Worm (Caenorhabditis elegans) whole organism, L1 larva: ENCODE results near the gene lec-7.

ENCODE experiments used
- C04F5.9 ChIP-seq: sonication (generic microtip); optimal IDR thresholded peaks from 2 replicates; lab custom pipeline; 2016; ENCODE audit warnings: missing genetic modification characterization, missing compliant biosample characterization
- C16A3.4 ChIP-seq: fragments of 150-350 bp; optimal IDR thresholded peaks from 2 replicates; lab custom pipeline; 2014; ENCODE audit warnings: missing biosample characterization, missing genetic modification characterization
- C34B4.2 ChIP-seq: sonication (generic microtip); optimal IDR thresholded peaks from 2 replicates; lab custom pipeline; 2017; ENCODE audit warnings: mild to moderate bottlenecking, missing genetic modification characterization, missing compliant biosample characterization
- aly-2 ChIP-seq: fragments of 150-350 bp; optimal IDR thresholded peaks from 2 replicates; lab custom pipeline; 2014; ENCODE audit warnings: missing biosample characterization, missing genetic modification characterization
- ceh-82 ChIP-seq, 3 experiments: fragments of 150-350 bp in 1 of 3; sonication (generic microtip) in 2 of 3; optimal IDR thresholded peaks; 2 replicates each; lab custom pipeline; 2014 to 2017; ENCODE audit warnings: missing biosample characterization in 3 of 3, missing genetic modification characterization in 3 of 3
- ceh-88 ChIP-seq: fragments of 200-800 bp; sonication (Bioruptor generic); IDR thresholded peaks from 2 replicates; pipeline ENCODE4 v1.3.6; 2022; ENCODE audit warnings: missing genetic modification characterization, missing compliant biosample characterization
- ces-1 ChIP-seq: fragments of 150-350 bp; optimal IDR thresholded peaks from 2 replicates; lab custom pipeline; 2014; ENCODE audit warnings: missing biosample characterization, missing genetic modification reagents, missing genetic modification characterization
- efl-1 ChIP-seq, 4 experiments: fragments of 150-350 bp; optimal IDR thresholded peaks in 3 of 4; peaks in 1 of 4; 1 replicate in 1 of 4; 2 replicates in 3 of 4; lab custom pipeline; 2014; ENCODE audit warnings: missing biosample characterization in 2 of 4, missing genetic modification characterization in 2 of 4, missing genetic modification reagents in 2 of 4
- efl-3 ChIP-seq: fragments of 200-800 bp; sonication (Bioruptor generic); optimal IDR thresholded peaks from 2 replicates; lab custom pipeline; 2018; ENCODE audit warnings: mild to moderate bottlenecking, missing genetic modification characterization, missing compliant biosample characterization
- elt-2 ChIP-seq: sonication (generic microtip); optimal IDR thresholded peaks from 2 replicates; lab custom pipeline; 2016; ENCODE audit warnings: missing genetic modification characterization, mild to moderate bottlenecking, inconsistent platforms, missing compliant biosample characterization, missing genetic modification reagents
- elt-3 ChIP-seq, 6 experiments: fragments of 150-350 bp in 1 of 6; sonication (generic microtip); optimal IDR thresholded peaks; 2 replicates each; lab custom pipeline; 2017 to 2018; ENCODE audit warnings: missing biosample characterization in 6 of 6, missing genetic modification characterization in 6 of 6, inconsistent platforms in 1 of 6
- fkh-10 ChIP-seq: sonication (generic microtip); optimal IDR thresholded peaks from 2 replicates; lab custom pipeline; 2017; ENCODE audit warnings: missing biosample characterization, missing genetic modification reagents, missing genetic modification characterization
- hlh-17 ChIP-seq: fragments of 200-800 bp; sonication (Bioruptor generic); optimal IDR thresholded peaks from 2 replicates; lab custom pipeline; 2018; ENCODE audit warnings: missing genetic modification characterization, mild to moderate bottlenecking, missing compliant biosample characterization, moderate library complexity, borderline replicate concordance
- hlh-4 ChIP-seq: sonication (generic microtip); optimal IDR thresholded peaks from 2 replicates; lab custom pipeline; 2016; ENCODE audit warnings: mild to moderate bottlenecking, missing genetic modification characterization, missing compliant biosample characterization
- isw-1 ChIP-seq: fragments of 200-800 bp; sonication (Bioruptor generic); IDR thresholded peaks from 2 replicates; pipeline ENCODE4 v1.3.6; 2022; ENCODE audit warnings: missing genetic modification characterization, missing compliant biosample characterization
- jun-1 ChIP-seq: fragments of 150-350 bp; optimal IDR thresholded peaks from 2 replicates; lab custom pipeline; 2014; ENCODE audit warnings: missing biosample characterization, missing genetic modification reagents, missing genetic modification characterization
- lin-14 ChIP-seq: fragments of 200-800 bp; sonication (Bioruptor generic); optimal IDR thresholded peaks from 2 replicates; lab custom pipeline; 2018; ENCODE audit warnings: mild to moderate bottlenecking, missing genetic modification characterization, moderate library complexity, missing compliant biosample characterization
- lin-35 ChIP-seq, 2 experiments: fragments of 150-350 bp; optimal IDR thresholded peaks; 2 replicates each; lab custom pipeline; 2014; ENCODE audit warnings: missing biosample characterization in 2 of 2, missing genetic modification characterization in 2 of 2, missing genetic modification reagents in 2 of 2
- lsy-2 ChIP-seq, 2 experiments: fragments of 150-350 bp; optimal IDR thresholded peaks; 2 replicates each; lab custom pipeline; 2014; ENCODE audit warnings: missing biosample characterization in 2 of 2, missing genetic modification characterization in 2 of 2
- mab-9 ChIP-seq: fragments of 200-800 bp; sonication (Bioruptor generic); IDR thresholded peaks from 2 replicates; pipeline ENCODE4 v1.3.6; 2022; ENCODE audit warnings: missing genetic modification reagents, missing genetic modification characterization, missing compliant biosample characterization
- mef-2 ChIP-seq: fragments of 150-350 bp; optimal IDR thresholded peaks from 2 replicates; lab custom pipeline; 2014; ENCODE audit warnings: missing biosample characterization, missing genetic modification characterization
- mep-1 ChIP-seq: fragments of 150-350 bp; optimal IDR thresholded peaks from 2 replicates; lab custom pipeline; 2014; ENCODE audit warnings: missing biosample characterization, missing genetic modification characterization
- nhr-11 ChIP-seq: fragments of 150-350 bp; optimal IDR thresholded peaks from 2 replicates; lab custom pipeline; 2014; ENCODE audit warnings: missing biosample characterization, missing genetic modification characterization
- nhr-28 ChIP-seq: fragments of 150-350 bp; optimal IDR thresholded peaks from 2 replicates; lab custom pipeline; 2014; ENCODE audit warnings: missing biosample characterization, missing genetic modification characterization
- nhr-47 ChIP-seq: sonication (generic microtip); optimal IDR thresholded peaks from 2 replicates; lab custom pipeline; 2016; ENCODE audit warnings: mild to moderate bottlenecking, missing genetic modification characterization, moderate library complexity, missing compliant biosample characterization
- nhr-71 ChIP-seq: sonication (generic microtip); optimal IDR thresholded peaks from 2 replicates; lab custom pipeline; 2016; ENCODE audit warnings: mild to moderate bottlenecking, missing genetic modification characterization, moderate library complexity, missing compliant biosample characterization
- nhr-76 ChIP-seq: sonication (generic microtip); optimal IDR thresholded peaks from 2 replicates; lab custom pipeline; 2017; ENCODE audit warnings: missing biosample characterization, missing genetic modification characterization
- nhr-77 ChIP-seq: fragments of 150-350 bp; optimal IDR thresholded peaks from 2 replicates; lab custom pipeline; 2014; ENCODE audit warnings: missing biosample characterization, missing genetic modification characterization
- nhr-85 ChIP-seq: sonication (generic microtip); peaks from one replicate; lab custom pipeline; 2016; ENCODE audit warnings: missing genetic modification characterization, inconsistent platforms, missing compliant biosample characterization
- pag-3 ChIP-seq: sonication (generic microtip); optimal IDR thresholded peaks from 2 replicates; lab custom pipeline; 2017; ENCODE audit warnings: missing genetic modification characterization, mild to moderate bottlenecking, missing compliant biosample characterization, antibody characterized with exemption, borderline replicate concordance; ENCODE audit not compliant: insufficient read depth
- pax-3 ChIP-seq: fragments of 200-800 bp; sonication (Bioruptor generic); optimal IDR thresholded peaks from 2 replicates; lab custom pipeline; 2018; ENCODE audit warnings: mild to moderate bottlenecking, missing genetic modification characterization, moderate library complexity, missing compliant biosample characterization
- pqm-1 ChIP-seq: sonication (generic microtip); optimal IDR thresholded peaks from 3 replicates; lab custom pipeline; 2017; ENCODE audit warnings: missing biosample characterization, missing genetic modification characterization
- skn-1 ChIP-seq: fragments of 150-350 bp; optimal IDR thresholded peaks from 2 replicates; lab custom pipeline; 2014; ENCODE audit warnings: missing biosample characterization, missing genetic modification characterization
- tbx-2 ChIP-seq: sonication (generic microtip); optimal IDR thresholded peaks from 2 replicates; lab custom pipeline; 2016; ENCODE audit warnings: missing genetic modification characterization, missing compliant biosample characterization
- tlp-1 ChIP-seq: fragments of 150-350 bp; optimal IDR thresholded peaks from 2 replicates; lab custom pipeline; 2014; ENCODE audit warnings: missing biosample characterization, missing genetic modification characterization
- unc-130 ChIP-seq: fragments of 150-350 bp; optimal IDR thresholded peaks from 2 replicates; lab custom pipeline; 2017; ENCODE audit warnings: missing biosample characterization, missing genetic modification characterization, inconsistent platforms
- unc-30 ChIP-seq: sonication (generic microtip); optimal IDR thresholded peaks from 2 replicates; lab custom pipeline; 2017; ENCODE audit warnings: missing biosample characterization, missing genetic modification characterization
- unc-62 ChIP-seq: fragments of 150-350 bp; optimal IDR thresholded peaks from 2 replicates; lab custom pipeline; 2014; ENCODE audit warnings: missing biosample characterization, missing genetic modification reagents, missing genetic modification characterization
- unc-86 ChIP-seq: sonication (generic microtip); optimal IDR thresholded peaks from 2 replicates; lab custom pipeline; 2016; ENCODE audit warnings: missing genetic modification characterization, missing compliant biosample characterization
- ztf-11 ChIP-seq, 2 experiments: sonication (generic microtip); optimal IDR thresholded peaks; 2 replicates each; lab custom pipeline; 2016 to 2017; ENCODE audit warnings: missing genetic modification characterization in 2 of 2, missing biosample characterization in 1 of 2, missing compliant biosample characterization in 1 of 2

lec-7 gene

ce11 chrX:9851745-9852330, at the start of gene lec-7:
TSS of gene lec-7 (plus strand) at chrX:9852041.
- TF ChIP-seq pax-3 (no peak), pag-3 (tag; lab: Kevin White, UChicago) (no peak), C34B4.2 (tag; lab: Kevin White, UChicago) (no peak), elt-2 (peak; percentile 14), lsy-2 (tag; optimal IDR thresholded peaks at IDR 0.05; lab: Kevin White, UChicago) (no peak), mab-9 (no peak), isw-1 (GFP tag; lab: Robert Waterston, UW) (no peak), aly-2 (tag; lab: Kevin White, UChicago) (no peak), nhr-85 (no peak), unc-30 (tag; lab: Kevin White, UChicago) (no peak), ceh-82 (tag; optimal IDR thresholded peaks at IDR 0.05; lab: Kevin White, UChicago) (no peak), nhr-77 (tag; lab: Kevin White, UChicago) (peak; percentile 0), skn-1 (peak; percentile 3), nhr-28 (no peak)
- TF ChIP-seq, all 84 proteins: peak for 3

- TF ChIP-seq C04F5.9 (tag; lab: Kevin White, UChicago) (no peak), nhr-85 (no peak), lin-35 (GFP tag; optimal IDR thresholded peaks at IDR 0.05; lab: Kevin White, UChicago) (no peak), tbx-2 (tag; lab: Kevin White, UChicago) (peak; percentile 23), jun-1 (tag; lab: Kevin White, UChicago) (no peak), unc-86 (no peak), unc-62 (GFP tag; lab: Kevin White, UChicago) (no peak), unc-130 (tag; lab: Kevin White, UChicago) (no peak), hlh-17 (no peak), efl-3 (GFP tag; lab: Kevin White, UChicago) (no peak), mep-1 (tag; lab: Kevin White, UChicago) (no peak), fkh-10 (GFP tag; lab: Kevin White, UChicago) (peak; percentile 88), lin-14 (GFP tag; lab: Kevin White, UChicago) (peak; percentile 81), nhr-47 (tag; lab: Kevin White, UChicago) (peak; percentile 17), nhr-11 (no peak), efl-1 (optimal IDR thresholded peaks at IDR 0.05; lab: Kevin White, UChicago) (no peak), efl-1 (GFP tag; optimal IDR thresholded peaks at IDR 0.05 in 1 of 2; lab: Kevin White, UChicago) (peak in 1 of 2 experiments; percentile 46), ceh-88 (no peak), pqm-1 (tag; lab: Kevin White, UChicago) (no peak), mef-2 (tag; lab: Kevin White, UChicago) (no peak), elt-3 (tag; optimal IDR thresholded peaks at IDR 0.05; lab: Kevin White, UChicago) (no peak), nhr-71 (peak; percentile 35), ces-1 (peak; percentile 83), nhr-76 (no peak), tlp-1 (tag; lab: Kevin White, UChicago) (no peak)
Observed at ce11 chrX:9803603-9804002, 48.2 kb upstream of the lec-7 start.

- TF ChIP-seq mef-2 (tag; lab: Kevin White, UChicago) (no peak), efl-1 (optimal IDR thresholded peaks at IDR 0.05; lab: Kevin White, UChicago) (no peak), efl-1 (GFP tag; optimal IDR thresholded peaks at IDR 0.05 in 1 of 2; lab: Kevin White, UChicago) (peak in 1 of 2 experiments; percentile 50)
Observed at ce11 chrX:9804735-9805134, 47.1 kb upstream of the lec-7 start.

ce11 chrX:9805426-9805825, 46.4 kb upstream of the lec-7 start:
- TF ChIP-seq ztf-11 (tag; optimal IDR thresholded peaks at IDR 0.05; lab: Kevin White, UChicago): no peak
- no peak for TF ChIP-seq C16A3.4 (tag; lab: Kevin White, UChicago)
- TF ChIP-seq hlh-4 (tag; lab: Kevin White, UChicago): no peak
- peak; percentile 17 for TF ChIP-seq lin-14 (GFP tag; lab: Kevin White, UChicago)
- TF ChIP-seq ces-1: peak; percentile 1
- TF ChIP-seq fkh-10 (GFP tag; lab: Kevin White, UChicago): peak; percentile 73
- TF ChIP-seq, all 84 proteins: peak for 3
